Worm (Caenorhabditis elegans) whole organism, early embryonic: ENCODE results near the gene D1005.10.

Experiments
- B0310.2 ChIP-seq: sonication (generic microtip); optimal IDR thresholded peaks from 2 replicates; lab custom pipeline; 2016; ENCODE audit warnings: mild to moderate bottlenecking, missing genetic modification characterization, missing compliant biosample characterization
- F13C5.2 ChIP-seq: sonication (generic microtip); optimal IDR thresholded peaks from 2 replicates; lab custom pipeline; 2017; ENCODE audit warnings: mild to moderate bottlenecking, missing genetic modification characterization, inconsistent platforms, missing compliant biosample characterization
- aly-1 ChIP-seq: sonication (generic microtip); optimal IDR thresholded peaks from 2 replicates; lab custom pipeline; 2016; ENCODE audit warnings: missing genetic modification characterization, missing compliant biosample characterization
- ama-1 ChIP-seq: fragments of 150-350 bp; optimal IDR thresholded peaks from 2 replicates; lab custom pipeline; 2014
- ceh-13 ChIP-seq: fragments of 200-800 bp; sonication (Bioruptor generic); optimal IDR thresholded peaks from 2 replicates; lab custom pipeline; 2018; ENCODE audit warnings: mild to moderate bottlenecking, missing genetic modification characterization, missing compliant biosample characterization
- ceh-36 ChIP-seq: sonication (generic microtip); optimal IDR thresholded peaks from 2 replicates; lab custom pipeline; 2016; ENCODE audit warnings: missing genetic modification characterization, inconsistent platforms, missing compliant biosample characterization
- ets-7 ChIP-seq: sonication (generic microtip); optimal IDR thresholded peaks from 2 replicates; lab custom pipeline; 2016; ENCODE audit warnings: missing genotype, missing genetic modification characterization, missing compliant biosample characterization
- flt-1 ChIP-seq: fragments of 200-800 bp; sonication (Bioruptor generic); IDR thresholded peaks from 2 replicates; pipeline ENCODE4 v1.3.6; 2022; ENCODE audit warnings: missing genetic modification characterization, missing compliant biosample characterization
- hmbx-1 ChIP-seq: sonication (generic microtip); optimal IDR thresholded peaks from 2 replicates; lab custom pipeline; 2016; ENCODE audit warnings: mild to moderate bottlenecking, missing genetic modification characterization, missing compliant biosample characterization
- hmg-4 ChIP-seq: fragments of 200-800 bp; sonication (Bioruptor generic); optimal IDR thresholded peaks from 2 replicates; lab custom pipeline; 2018; ENCODE audit warnings: mild to moderate bottlenecking, missing genetic modification characterization, missing compliant biosample characterization
- hnd-1 ChIP-seq: sonication (generic microtip); optimal IDR thresholded peaks from 2 replicates; lab custom pipeline; 2016; ENCODE audit warnings: missing genetic modification characterization, missing compliant biosample characterization
- pes-1 ChIP-seq: fragments of 200-800 bp; sonication (Bioruptor generic); IDR thresholded peaks from 2 replicates; pipeline ENCODE4 v1.3.6; 2022; ENCODE audit warnings: missing genetic modification reagents, missing genetic modification characterization, missing compliant biosample characterization
- scrt-1 ChIP-seq: fragments of 200-800 bp; sonication (Bioruptor generic); IDR thresholded peaks from 2 replicates; pipeline ENCODE4 v1.3.6; 2022; ENCODE audit warnings: missing genetic modification characterization, missing compliant biosample characterization
- sea-1 ChIP-seq: fragments of 200-800 bp; sonication (Bioruptor generic); conservative IDR thresholded peaks from 2 replicates; pipeline ENCODE4 v1.3.6; 2022; ENCODE audit warnings: missing genetic modification characterization, missing compliant biosample characterization
- tbx-11 ChIP-seq: fragments of 200-800 bp; sonication (Bioruptor generic); IDR thresholded peaks from 2 replicates; pipeline ENCODE4 v1.3.6; 2022; ENCODE audit warnings: missing genetic modification characterization, missing compliant biosample characterization
- tbx-37 ChIP-seq: fragments of 200-800 bp; sonication (Bioruptor generic); conservative IDR thresholded peaks from 2 replicates; pipeline ENCODE4 v1.3.6; 2022; ENCODE audit warnings: missing genetic modification reagents, missing genetic modification characterization, missing compliant biosample characterization
- tra-4 ChIP-seq: sonication (generic microtip); optimal IDR thresholded peaks from 2 replicates; lab custom pipeline; 2017; ENCODE audit warnings: missing genetic modification characterization, missing compliant biosample characterization

Gene D1005.10

DNA sequence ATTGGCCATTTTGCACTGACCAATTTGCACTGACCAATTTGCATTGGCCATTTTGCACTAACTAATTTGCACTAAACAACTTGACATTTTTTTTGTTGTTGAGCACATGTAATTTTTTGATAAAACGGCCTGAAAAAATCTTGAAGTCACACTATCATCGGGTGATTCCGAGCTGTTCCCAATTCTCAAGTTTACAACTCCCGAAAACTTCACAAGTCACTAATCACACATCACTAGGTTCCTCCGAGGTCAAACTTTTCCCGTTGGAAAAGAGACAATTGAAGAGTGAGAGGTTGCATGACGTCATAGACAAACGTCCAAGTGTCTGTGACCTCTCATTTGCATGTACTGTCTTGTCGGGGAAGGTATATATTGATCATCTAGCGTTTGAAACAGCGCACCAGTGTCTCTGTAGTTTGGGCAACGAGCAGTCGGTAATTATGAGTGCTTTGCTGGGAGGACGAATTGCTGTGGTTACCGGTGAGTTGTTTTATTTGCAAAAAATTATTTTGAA lies at the start of gene D1005.10, which contains the start of gene dhs-25:
Gene D1005.10 (minus strand): TSS at position 51 of the 514 bp plus-strand sequence.
Gene dhs-25 (plus strand): TSS at position 398 of the 514 bp plus-strand sequence.
- TF ChIP-seq ets-7, result no peak
- TF ChIP-seq ceh-36 (tag; lab: Kevin White, UChicago), result no peak
- no peak for TF ChIP-seq hmg-4 (GFP tag; lab: Kevin White, UChicago)
- no peak for TF ChIP-seq tbx-11 (GFP tag; lab: Robert Waterston, UW)
- TF ChIP-seq hmbx-1, result no peak
- TF ChIP-seq pes-1, result no peak
- no peak for TF ChIP-seq hnd-1
- TF ChIP-seq sea-1, result no peak
- TF ChIP-seq ama-1, result no peak
- no peak for TF ChIP-seq scrt-1 (GFP tag; lab: Robert Waterston, UW)
- TF ChIP-seq tra-4 (tag; lab: Kevin White, UChicago), result no peak
- no peak for TF ChIP-seq tbx-37 (GFP tag; lab: Robert Waterston, UW)
- TF ChIP-seq aly-1 (tag; lab: Kevin White, UChicago), result no peak

ce11 chrX:1535261-1535660 lies 49.3 kb upstream of the D1005.10 start, which contains the start of gene K06A9.3:
TSS of gene K06A9.3 (minus strand) at chrX:1535361.
- no peak for TF ChIP-seq aly-1 (tag; lab: Kevin White, UChicago)

ce11 chrX:1529013-1529412 lies 43.0 kb upstream of the D1005.10 start:
- TF ChIP-seq tbx-11 (GFP tag; lab: Robert Waterston, UW), result no peak
- no peak for TF ChIP-seq tbx-37 (GFP tag; lab: Robert Waterston, UW)
- no peak for TF ChIP-seq flt-1 (GFP tag; lab: Robert Waterston, UW)
- no peak for TF ChIP-seq pes-1
- peak; percentile 47 for TF ChIP-seq hmg-4 (GFP tag; lab: Kevin White, UChicago)

DNA sequence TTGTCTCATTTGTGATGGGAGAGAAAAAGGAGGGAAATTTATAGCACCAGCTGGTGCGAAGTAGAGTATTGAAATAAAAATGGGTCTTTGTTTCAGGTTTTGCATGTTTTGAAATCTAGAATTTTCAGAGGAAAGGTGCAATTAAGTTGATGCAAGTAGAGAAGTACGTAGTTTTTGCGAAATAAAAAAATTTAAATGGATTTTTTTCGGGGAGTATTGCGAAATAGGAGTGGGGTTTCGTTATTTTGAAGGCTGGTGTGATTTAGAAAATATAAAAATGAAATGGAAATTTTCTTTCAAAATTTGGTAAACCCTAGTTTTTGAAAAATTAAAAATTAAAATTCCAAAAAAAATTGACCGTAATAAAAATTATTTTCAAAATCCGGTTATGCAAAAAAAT lies 42.1 kb upstream of the D1005.10 start:
- no peak for TF ChIP-seq pes-1
- TF ChIP-seq F13C5.2 (tag; lab: Kevin White, UChicago), result no peak
- TF ChIP-seq sea-1, result no peak

ce11 chrX:1527338-1527737 lies 41.4 kb upstream of the D1005.10 start:
- TF ChIP-seq hmbx-1 (no peak), ama-1 (no peak), pes-1 (no peak), hmg-4 (GFP tag; lab: Kevin White, UChicago) (no peak)

DNA sequence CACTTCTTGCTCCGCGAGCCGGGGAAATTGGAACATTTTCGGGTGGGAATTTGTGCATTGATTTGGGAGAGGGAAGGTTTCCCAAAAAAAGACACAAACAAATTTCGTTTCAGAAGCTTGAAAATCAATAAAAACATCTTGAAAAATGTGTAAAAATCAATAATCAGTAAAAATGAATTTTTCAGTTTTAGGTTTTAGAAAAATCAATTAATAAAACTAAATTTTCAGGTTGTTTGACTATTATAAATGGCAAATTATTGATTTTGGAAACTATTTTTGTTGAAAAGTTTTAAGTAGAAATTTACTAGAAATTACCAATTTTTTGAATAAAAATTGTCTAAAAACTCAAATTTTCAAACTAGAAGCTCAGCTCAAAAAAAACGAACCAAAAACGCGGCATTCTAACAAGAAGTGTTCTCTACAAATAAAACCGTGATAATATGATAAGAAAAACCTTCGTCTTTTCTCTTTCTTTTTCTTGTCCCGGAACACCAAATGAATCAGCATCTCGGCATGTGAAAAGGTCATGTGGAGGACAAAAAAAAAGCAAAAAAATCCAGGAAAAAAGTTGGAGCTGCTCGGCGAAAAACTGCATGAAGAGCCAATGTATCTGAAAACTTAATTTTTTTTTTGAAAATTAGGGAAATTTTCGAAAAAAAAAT lies 39.7 kb upstream of the D1005.10 start:
- no peak for TF ChIP-seq ceh-36 (tag; lab: Kevin White, UChicago)
- TF ChIP-seq tbx-11 (GFP tag; lab: Robert Waterston, UW), result no peak
- no peak for TF ChIP-seq flt-1 (GFP tag; lab: Robert Waterston, UW)
- TF ChIP-seq pes-1, result no peak
- no peak for TF ChIP-seq F13C5.2 (tag; lab: Kevin White, UChicago)
- no peak for TF ChIP-seq ceh-13 (GFP tag; lab: Kevin White, UChicago)

DNA sequence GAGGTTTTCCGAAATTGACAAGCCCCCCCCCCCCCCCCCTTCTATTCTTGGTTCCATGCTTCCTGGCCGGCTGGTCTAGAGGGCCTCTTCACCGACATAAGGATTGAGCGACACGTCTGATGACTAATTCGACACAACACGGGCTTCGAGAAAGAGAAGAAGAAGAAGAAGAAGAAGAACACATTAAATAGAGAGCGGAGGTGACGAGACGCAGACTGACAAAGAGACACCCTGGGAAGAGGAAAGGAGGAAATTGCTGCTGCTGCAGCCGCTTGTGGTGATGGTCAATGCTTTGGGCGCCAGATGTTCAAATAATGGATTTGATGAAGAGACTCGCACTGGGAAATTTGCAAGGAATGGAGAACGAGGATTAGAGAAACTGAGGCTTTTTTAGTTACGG lies 38.6 kb upstream of the D1005.10 start:
- TF ChIP-seq pes-1 (no peak), aly-1 (tag; lab: Kevin White, UChicago) (no peak), scrt-1 (GFP tag; lab: Robert Waterston, UW) (no peak), F13C5.2 (tag; lab: Kevin White, UChicago) (no peak), tbx-11 (GFP tag; lab: Robert Waterston, UW) (no peak), hmg-4 (GFP tag; lab: Kevin White, UChicago) (peak; percentile 30)

ce11 chrX:1523272-1523671 lies 37.3 kb upstream of the D1005.10 start:
- TF ChIP-seq hmbx-1 (no peak), ceh-36 (tag; lab: Kevin White, UChicago) (no peak), F13C5.2 (tag; lab: Kevin White, UChicago) (no peak), hmg-4 (GFP tag; lab: Kevin White, UChicago) (no peak), B0310.2 (tag; lab: Kevin White, UChicago) (no peak), sea-1 (no peak), ama-1 (no peak), aly-1 (tag; lab: Kevin White, UChicago) (no peak), tra-4 (tag; lab: Kevin White, UChicago) (no peak), ets-7 (no peak), tbx-11 (GFP tag; lab: Robert Waterston, UW) (no peak), tbx-37 (GFP tag; lab: Robert Waterston, UW) (no peak), pes-1 (no peak), ceh-13 (GFP tag; lab: Kevin White, UChicago) (no peak), hnd-1 (no peak), scrt-1 (GFP tag; lab: Robert Waterston, UW) (no peak), flt-1 (GFP tag; lab: Robert Waterston, UW) (no peak)

ce11 chrX:1522068-1522467 lies 36.1 kb upstream of the D1005.10 start:
- TF ChIP-seq hmbx-1 (no peak), ets-7 (no peak), ceh-36 (tag; lab: Kevin White, UChicago) (no peak), flt-1 (GFP tag; lab: Robert Waterston, UW) (no peak), B0310.2 (tag; lab: Kevin White, UChicago) (no peak), tbx-37 (GFP tag; lab: Robert Waterston, UW) (no peak)
